Fruit fly (Drosophila melanogaster): ENCODE measurements around the gene Hmgcr.
A peak's percentile ranks its signal among the peaks of the same experiment; 100 is the strongest.

The Hmgcr gene

dm6 chr3R:23722680-23723372 lies 10.3 kb upstream of the Hmgcr start, which contains the start of gene CG10365 (continued):
- TF ChIP-seq CG1024 (GFP tag; IDR thresholded peaks at IDR 0.05): peak; percentile 60
- peak; percentile 59 for TF ChIP-seq CG43689 (GFP tag; IDR thresholded peaks at IDR 0.05)
- TF ChIP-seq Gug (GFP tag; IDR thresholded peaks at IDR 0.05): no peak
- TF ChIP-seq Fer3 (tag; optimal IDR thresholded peaks at IDR 0.05): peak; percentile 92
- TF ChIP-seq Xrp1 (GFP tag; IDR thresholded peaks at IDR 0.05): peak; percentile 86
- TF ChIP-seq Awh (GFP tag; IDR thresholded peaks at IDR 0.05): peak; percentile 61; the same call in 1 of the 2 replicates
- TF ChIP-seq CG17385 (GFP tag; optimal IDR thresholded peaks at IDR 0.05): peak; percentile 84
- no peak for TF ChIP-seq CG13287 (GFP tag; IDR thresholded peaks at IDR 0.05; ENCODE audit: partially characterized antibody)
- TF ChIP-seq Gsc (GFP tag; IDR thresholded peaks at IDR 0.05): no peak
- TF ChIP-seq sisA (GFP tag; IDR thresholded peaks at IDR 0.05): peak; percentile 76
- TF ChIP-seq CG12155 (GFP tag; optimal IDR thresholded peaks at IDR 0.05): peak; percentile 76
- peak; percentile 34 for TF ChIP-seq CG18011 (GFP tag; optimal IDR thresholded peaks at IDR 0.05)
- TF ChIP-seq Pdp1 (GFP tag; optimal IDR thresholded peaks at IDR 0.05): peak in 1 of 2 experiments; percentile 96
- peak; percentile 90 for TF ChIP-seq fd3F (GFP tag; optimal IDR thresholded peaks at IDR 0.05)
- no peak for TF ChIP-seq vfl (GFP tag; optimal IDR thresholded peaks at IDR 0.05)
- TF ChIP-seq tin (GFP tag; optimal IDR thresholded peaks at IDR 0.05): peak; percentile 67
- TF ChIP-seq CG10959 (GFP tag; IDR thresholded peaks at IDR 0.05): no peak
- TF ChIP-seq CG15514 (GFP tag; optimal IDR thresholded peaks at IDR 0.05): peak; percentile 21
- peak; percentile 95 for TF ChIP-seq CG11504 (tag; optimal IDR thresholded peaks at IDR 0.05)
- no peak for TF ChIP-seq CG12236 (GFP tag; optimal IDR thresholded peaks at IDR 0.05)
- TF ChIP-seq Hsf (GFP tag; optimal IDR thresholded peaks at IDR 0.05): peak; percentile 38
- TF ChIP-seq ind (GFP tag; optimal IDR thresholded peaks at IDR 0.05): peak; percentile 81
- TF ChIP-seq CG4707 (GFP tag; optimal IDR thresholded peaks at IDR 0.05): no peak
- TF ChIP-seq Vsx1 (GFP tag; optimal IDR thresholded peaks at IDR 0.05): peak; percentile 43
- peak; percentile 96 for TF ChIP-seq gem (tag; optimal IDR thresholded peaks at IDR 0.05)
- peak; percentile 46 for TF ChIP-seq ATbp (GFP tag; optimal IDR thresholded peaks at IDR 0.05)
- TF ChIP-seq Lhr (GFP tag; optimal IDR thresholded peaks at IDR 0.05): no peak
- TF ChIP-seq Sin3A (optimal IDR thresholded peaks at IDR 0.05): no peak
- peak; percentile 65 for TF ChIP-seq ssp (GFP tag; IDR thresholded peaks at IDR 0.05)
- no peak for TF ChIP-seq dm (GFP tag; optimal IDR thresholded peaks at IDR 0.05)
- TF ChIP-seq h (optimal IDR thresholded peaks at IDR 0.05): no peak
- no peak for TF ChIP-seq CG30431 (GFP tag; optimal IDR thresholded peaks at IDR 0.05)
- peak; percentile 93 for TF ChIP-seq unpg (GFP tag; optimal IDR thresholded peaks at IDR 0.05)
- no peak for TF ChIP-seq amos (GFP tag; IDR thresholded peaks at IDR 0.05; ENCODE audit: partially characterized antibody)
- peak; percentile 81 for TF ChIP-seq CG9215 (GFP tag; IDR thresholded peaks at IDR 0.05)
- TF ChIP-seq Mrtf (GFP tag; IDR thresholded peaks at IDR 0.05): peak; percentile 20; the same call in 1 of the 3 replicates
- TF ChIP-seq CG10209 (GFP tag; optimal IDR thresholded peaks at IDR 0.05): peak; percentile 86
- peak; percentile 91 for TF ChIP-seq CG6854 (GFP tag; optimal IDR thresholded peaks at IDR 0.05)
- TF ChIP-seq CG17361 (GFP tag; IDR thresholded peaks at IDR 0.05): peak; percentile 92
- TF ChIP-seq lbe (GFP tag; optimal IDR thresholded peaks at IDR 0.05): peak; percentile 3
- TF ChIP-seq schlank (tag; optimal IDR thresholded peaks at IDR 0.05): no peak
- TF ChIP-seq lov (optimal IDR thresholded peaks at IDR 0.05): no peak
- no peak for TF ChIP-seq lov (GFP tag; IDR thresholded peaks at IDR 0.05)
- peak; percentile 78 for TF ChIP-seq CG13123 (GFP tag; optimal IDR thresholded peaks at IDR 0.05)
- TF ChIP-seq org-1 (GFP tag; optimal IDR thresholded peaks at IDR 0.05): peak; percentile 72
- no peak for TF ChIP-seq CG1792 (GFP tag; optimal IDR thresholded peaks at IDR 0.05)
- TF ChIP-seq Hand (GFP tag; optimal IDR thresholded peaks at IDR 0.05): peak; percentile 88
- peak; percentile 90 for TF ChIP-seq stc (GFP tag; IDR thresholded peaks at IDR 0.05)
- peak; percentile 83 for TF ChIP-seq CG10366 (GFP tag; IDR thresholded peaks at IDR 0.05)
- peak; percentile 17 for TF ChIP-seq Camta (GFP tag; optimal IDR thresholded peaks at IDR 0.05)
- peak; percentile 93 for TF ChIP-seq CG12659 (GFP tag; optimal IDR thresholded peaks at IDR 0.05)
